Worm (Caenorhabditis elegans): ENCODE measurements around the gene T05A7.3.

DNA sequence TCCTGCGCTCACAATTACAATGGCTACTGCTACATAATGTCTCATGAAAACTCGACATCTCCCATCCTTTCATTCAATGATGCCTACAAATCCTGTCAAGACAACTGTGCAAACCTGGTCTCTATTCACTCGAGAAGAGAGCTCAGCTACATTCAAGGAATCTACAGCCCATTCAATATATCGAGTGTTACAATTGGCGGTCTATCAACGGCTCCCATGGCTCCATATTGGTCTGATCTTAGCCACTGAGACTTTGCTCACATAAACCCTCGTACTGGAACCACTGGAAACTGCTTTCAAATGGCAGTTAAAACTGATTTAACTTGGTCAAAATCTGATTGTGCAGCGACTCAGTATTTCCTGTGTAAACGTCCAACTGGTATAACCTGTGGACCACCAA, at the start of gene T05A7.3:
- TF ChIP-seq snpc-4 (tag; optimal IDR thresholded peaks at IDR 0.05): no peak
- TF ChIP-seq unc-62 (GFP tag; optimal IDR thresholded peaks at IDR 0.05): no peak
- TF ChIP-seq blmp-1 (tag; optimal IDR thresholded peaks at IDR 0.05): no peak

Measured in whole organism, mixed stage, embryonic.